Worm (Caenorhabditis elegans): ENCODE measurements around the gene flwr-1.

Gene flwr-1

DNA sequence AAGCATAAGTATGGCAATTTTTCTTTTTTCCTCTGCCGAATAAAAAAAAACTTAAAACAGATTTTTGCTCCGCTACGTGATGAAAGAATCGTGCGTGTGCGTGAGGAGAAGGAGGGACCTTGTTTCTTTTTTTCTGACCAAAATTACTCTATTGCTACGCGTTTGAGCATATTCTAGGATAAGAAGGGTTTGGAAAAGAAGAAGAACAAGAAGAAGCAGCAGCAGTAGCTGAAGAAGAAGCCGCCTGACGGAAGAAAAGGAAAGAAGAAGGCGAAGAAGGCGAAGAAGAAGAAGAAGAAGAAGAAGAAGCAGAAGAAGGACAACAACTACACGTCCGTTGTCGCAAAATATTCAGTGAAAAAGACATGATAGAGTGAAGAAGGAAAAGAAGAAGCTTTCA lies 46.0 kb upstream of the flwr-1 start:
- TF ChIP-seq set-16 (GFP tag; IDR thresholded peaks at IDR 0.05) (peak; percentile 36; the same call in 1 of the 2 replicates), fkh-10 (GFP tag; optimal IDR thresholded peaks at IDR 0.05) (peak; percentile 74), sdz-12 (GFP tag; optimal IDR thresholded peaks at IDR 0.05) (no peak), lin-39 (tag; optimal IDR thresholded peaks at IDR 0.05) (no peak), ceh-20 (GFP tag; IDR thresholded peaks at IDR 0.05) (no peak), F10B5.3 (tag; optimal IDR thresholded peaks at IDR 0.05) (no peak), ceh-44 (GFP tag; IDR thresholded peaks at IDR 0.05) (no peak), vab-7 (GFP tag; IDR thresholded peaks at IDR 0.05) (no peak), nhr-6 (tag; optimal IDR thresholded peaks at IDR 0.05) (no peak), dmd-6 (GFP tag; IDR thresholded peaks at IDR 0.05) (no peak), lir-3 (tag; optimal IDR thresholded peaks at IDR 0.05) (no peak)

DNA sequence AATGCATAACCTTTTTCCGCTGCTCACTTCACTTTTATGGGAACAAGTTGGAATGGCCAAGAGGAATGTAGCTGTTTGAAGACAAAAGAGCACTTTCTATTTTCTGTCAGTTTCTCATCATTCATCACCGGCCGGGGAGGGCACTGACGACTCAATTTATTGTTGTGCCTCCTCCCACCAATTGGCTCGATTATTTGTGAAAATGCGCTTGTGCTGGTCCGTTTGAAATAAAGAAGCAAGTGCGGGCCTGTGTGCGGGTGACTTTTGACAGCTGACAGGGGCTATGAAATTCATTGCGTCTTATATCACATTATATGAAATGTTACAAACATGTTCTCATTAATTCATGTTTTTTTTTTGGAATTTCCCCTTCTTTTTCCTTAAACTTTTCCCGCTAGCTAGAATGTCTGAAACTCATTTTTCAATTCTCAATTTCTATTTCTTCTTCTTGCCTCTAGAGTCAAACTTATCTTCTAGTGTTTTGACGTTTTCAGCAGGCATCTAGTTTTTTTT lies 43.9 kb upstream of the flwr-1 start:
- TF ChIP-seq hlh-11 (tag; optimal IDR thresholded peaks at IDR 0.05) (peak; percentile 29), unc-62 (GFP tag; optimal IDR thresholded peaks at IDR 0.05 in 1 of 2) (peak in 1 of 2 experiments; percentile 94), unc-62 (tag; optimal IDR thresholded peaks at IDR 0.05) (no peak), nhr-11 (tag; optimal IDR thresholded peaks at IDR 0.05) (no peak), nhr-42 (GFP tag; IDR thresholded peaks at IDR 0.05) (no peak), F49E8.2 (tag; optimal IDR thresholded peaks at IDR 0.05; ENCODE audit: borderline replicate concordance) (no peak), ceh-44 (GFP tag; IDR thresholded peaks at IDR 0.05) (no peak), lin-15B (tag; optimal IDR thresholded peaks at IDR 0.05) (no peak), mxl-3 (GFP tag; optimal IDR thresholded peaks at IDR 0.05) (no peak), daf-16 (GFP tag; optimal IDR thresholded peaks at IDR 0.05) (peak in 1 of 2 experiments; percentile 21), daf-16 (tag; optimal IDR thresholded peaks at IDR 0.05) (no peak), nhr-28 (tag; optimal IDR thresholded peaks at IDR 0.05) (no peak), D1046.2 (GFP tag; IDR thresholded peaks at IDR 0.05) (no peak), zfp-2 (tag; optimal IDR thresholded peaks at IDR 0.05) (no peak), dmd-9 (GFP tag; IDR thresholded peaks at IDR 0.05) (no peak), hif-1 (tag; optimal IDR thresholded peaks at IDR 0.05) (no peak), nhr-6 (tag; optimal IDR thresholded peaks at IDR 0.05) (no peak)

DNA sequence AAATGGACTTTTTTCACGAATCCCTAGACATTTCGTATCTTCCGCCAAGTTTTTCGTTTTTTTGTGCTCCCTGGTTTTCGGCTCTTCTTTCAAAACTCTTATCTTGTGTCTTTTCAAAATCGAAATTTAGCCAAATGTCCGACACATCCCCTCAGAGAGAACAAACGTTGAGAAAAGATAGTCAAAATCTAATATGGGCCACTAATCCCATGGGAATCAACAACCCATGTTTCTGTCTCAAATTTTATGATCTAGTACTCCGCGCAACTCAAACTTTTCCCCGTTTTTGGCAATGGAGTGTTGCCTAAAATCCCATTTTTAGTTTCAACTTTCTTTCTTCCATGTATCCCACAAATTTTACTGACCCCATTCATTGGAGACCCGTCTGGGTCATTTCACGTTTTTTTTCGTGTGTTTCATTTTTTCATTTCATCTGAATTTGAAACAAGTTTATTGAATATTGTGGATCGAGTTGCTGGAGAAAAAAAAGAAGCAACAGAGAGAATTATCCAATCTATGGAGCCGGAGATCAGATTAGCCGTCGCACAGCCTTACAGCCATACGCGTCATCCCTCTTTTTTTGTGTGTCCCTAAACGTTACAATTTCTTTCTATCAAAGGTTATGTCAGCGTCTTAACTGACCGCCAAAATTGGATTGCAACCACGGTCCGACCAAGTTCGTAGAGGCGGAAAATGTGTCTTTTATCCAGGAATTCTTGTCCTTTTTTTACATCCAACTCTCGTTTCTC lies 41.6 kb upstream of the flwr-1 start:
- peak in 1 of 2 experiments; percentile 94 for TF ChIP-seq unc-62 (GFP tag; optimal IDR thresholded peaks at IDR 0.05 in 1 of 2)
- TF ChIP-seq unc-62 (tag; optimal IDR thresholded peaks at IDR 0.05) = no peak
- TF ChIP-seq ces-1 (GFP tag; optimal IDR thresholded peaks at IDR 0.05) = peak; percentile 65
- TF ChIP-seq nhr-111 (GFP tag; optimal IDR thresholded peaks at IDR 0.05) = no peak
- no peak for TF ChIP-seq daf-8 (GFP tag; IDR thresholded peaks at IDR 0.05)
- no peak for TF ChIP-seq jun-1 (tag; optimal IDR thresholded peaks at IDR 0.05)
- peak; percentile 38 for TF ChIP-seq aha-1 (tag)
- peak; percentile 49 for TF ChIP-seq fkh-10 (GFP tag; optimal IDR thresholded peaks at IDR 0.05)

DNA sequence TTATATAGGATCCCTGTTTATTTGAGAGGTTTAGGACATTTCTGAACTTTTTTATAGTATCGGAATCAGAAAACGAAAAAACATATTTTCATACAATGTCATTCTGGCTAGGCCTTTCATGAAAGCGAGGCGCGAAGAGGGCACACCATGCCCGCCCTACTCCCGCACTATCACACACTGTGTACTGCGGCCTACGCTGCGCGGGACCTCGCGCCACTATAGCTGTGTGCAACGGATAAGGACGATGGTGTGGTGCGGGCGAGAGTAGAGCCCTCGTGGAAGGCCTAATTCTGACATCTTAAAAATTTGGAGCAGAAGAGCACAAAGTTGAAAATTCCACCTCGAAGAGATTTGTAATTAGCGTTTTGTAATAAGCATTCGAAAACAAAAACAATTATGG lies 40.9 kb upstream of the flwr-1 start:
- peak in 1 of 2 experiments; percentile 9 for TF ChIP-seq unc-62 (GFP tag; optimal IDR thresholded peaks at IDR 0.05 in 1 of 2)
- TF ChIP-seq unc-62 (tag; optimal IDR thresholded peaks at IDR 0.05) = no peak
- no peak for TF ChIP-seq ceh-62 (tag; optimal IDR thresholded peaks at IDR 0.05)
- peak; percentile 20; the same call in 1 of the 2 replicates for TF ChIP-seq egl-43 (GFP tag; IDR thresholded peaks at IDR 0.05)

DNA sequence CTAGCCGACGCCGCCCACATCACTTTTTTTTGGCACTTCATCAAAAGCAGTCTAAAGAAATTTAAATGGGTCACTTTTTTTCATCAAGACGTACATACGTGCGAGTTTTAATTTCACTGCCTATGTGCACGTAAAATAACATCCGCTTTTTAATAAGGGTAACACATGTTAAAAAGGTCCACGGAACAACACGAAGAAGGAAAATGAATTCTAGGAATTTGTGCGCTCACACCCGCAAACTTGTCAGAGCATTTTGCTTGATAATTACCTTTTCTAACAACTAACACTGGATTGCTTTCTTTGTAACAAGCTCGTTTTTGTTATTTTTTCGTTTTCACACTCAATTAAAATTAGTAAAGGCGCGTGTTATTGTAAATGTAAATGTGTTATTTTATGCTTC lies 38.6 kb upstream of the flwr-1 start:
- TF ChIP-seq arid-1 (GFP tag; conservative IDR thresholded peaks at IDR 0.05) (no peak), unc-62 (GFP tag; optimal IDR thresholded peaks at IDR 0.05 in 1 of 2) (peak in 1 of 2 experiments; percentile 8), unc-62 (tag; optimal IDR thresholded peaks at IDR 0.05) (no peak)
